Fruit fly (Drosophila melanogaster): Measurements from ENCODE around the gene lsn.

Gene lsn

dm6 chr3R:21856873-21857243 lies 8.1 kb upstream of the lsn start:
- TF ChIP-seq D1 (tag; optimal IDR thresholded peaks at IDR 0.05) (no peak), Pif1B (GFP tag; optimal IDR thresholded peaks at IDR 0.05) (no peak), CG14655 (GFP tag; optimal IDR thresholded peaks at IDR 0.05) (no peak), rn (GFP tag; IDR thresholded peaks at IDR 0.05) (no peak), Ets98B (GFP tag; IDR thresholded peaks at IDR 0.05) (no peak), EcR (GFP tag; optimal IDR thresholded peaks at IDR 0.05) (no peak), fd96Ca (GFP tag; IDR thresholded peaks at IDR 0.05) (no peak), Pif1A (GFP tag; optimal IDR thresholded peaks at IDR 0.05) (no peak), CG12605 (GFP tag; IDR thresholded peaks at IDR 0.05) (no peak), CG8159 (tag; optimal IDR thresholded peaks at IDR 0.05) (no peak), CG32121 (GFP tag; IDR thresholded peaks at IDR 0.05) (no peak), CG8301 (tag; optimal IDR thresholded peaks at IDR 0.05) (no peak), CG10348 (GFP tag; IDR thresholded peaks at IDR 0.05) (no peak), CG4496 (GFP tag; IDR thresholded peaks at IDR 0.05) (no peak), CG17806 (tag; optimal IDR thresholded peaks at IDR 0.05) (no peak)

DNA sequence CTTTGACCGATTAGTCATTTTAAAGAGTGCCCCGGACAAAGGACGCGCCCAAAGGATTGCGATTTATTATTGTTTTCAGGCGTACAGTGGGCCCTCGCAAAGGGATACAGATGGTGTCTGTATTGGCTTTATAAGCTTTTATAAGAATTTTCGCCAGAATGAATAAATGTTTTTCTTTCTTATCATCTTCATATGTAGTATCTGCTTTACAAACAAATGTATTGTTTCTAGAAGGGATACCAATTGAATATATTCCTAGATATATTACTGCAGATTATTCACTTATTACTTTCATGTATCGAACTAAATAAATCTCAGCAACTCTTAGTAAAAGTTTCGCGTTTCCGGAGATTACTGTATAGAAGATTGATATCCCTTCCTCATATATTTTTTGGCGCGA lies 7.5 kb upstream of the lsn start:
- TF ChIP-seq CG14655 (GFP tag; optimal IDR thresholded peaks at IDR 0.05) (peak; percentile 0), CG8159 (tag; optimal IDR thresholded peaks at IDR 0.05) (peak; percentile 30), CG4496 (GFP tag; IDR thresholded peaks at IDR 0.05) (no peak), EcR (GFP tag; optimal IDR thresholded peaks at IDR 0.05) (no peak)

DNA sequence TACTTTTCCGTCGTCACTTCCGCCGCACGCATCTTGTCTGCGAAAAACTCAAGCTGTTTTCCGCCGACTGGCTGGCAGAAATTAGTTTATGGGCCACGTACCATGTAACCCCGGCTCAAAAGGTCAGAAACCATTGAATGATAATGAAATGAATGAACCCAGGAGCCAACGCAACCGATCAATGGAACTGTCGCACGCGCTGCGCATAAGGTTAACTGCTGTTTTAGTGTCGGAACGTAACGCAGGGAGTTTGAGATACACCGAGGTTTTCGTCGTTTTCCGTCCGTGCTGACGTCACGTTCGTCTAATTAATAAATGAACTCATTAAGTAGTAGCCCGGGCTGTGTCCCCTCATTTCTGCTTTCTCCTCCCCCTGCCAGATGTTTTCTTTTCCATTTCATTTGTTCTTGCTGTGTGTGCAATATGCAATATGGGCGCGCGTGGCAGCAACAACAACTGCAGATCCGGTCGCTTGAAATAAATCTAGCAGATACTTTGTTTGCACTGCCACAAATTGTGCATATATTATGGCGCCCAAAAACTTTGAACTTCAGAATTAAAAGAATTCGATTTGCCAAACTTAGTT lies 6.6 kb upstream of the lsn start:
- TF ChIP-seq CG9948 (tag; optimal IDR thresholded peaks at IDR 0.05) (peak; percentile 8), rn (GFP tag; IDR thresholded peaks at IDR 0.05) (no peak), Snoo (tag; optimal IDR thresholded peaks at IDR 0.05) (no peak), fd96Ca (GFP tag; IDR thresholded peaks at IDR 0.05) (no peak)

DNA sequence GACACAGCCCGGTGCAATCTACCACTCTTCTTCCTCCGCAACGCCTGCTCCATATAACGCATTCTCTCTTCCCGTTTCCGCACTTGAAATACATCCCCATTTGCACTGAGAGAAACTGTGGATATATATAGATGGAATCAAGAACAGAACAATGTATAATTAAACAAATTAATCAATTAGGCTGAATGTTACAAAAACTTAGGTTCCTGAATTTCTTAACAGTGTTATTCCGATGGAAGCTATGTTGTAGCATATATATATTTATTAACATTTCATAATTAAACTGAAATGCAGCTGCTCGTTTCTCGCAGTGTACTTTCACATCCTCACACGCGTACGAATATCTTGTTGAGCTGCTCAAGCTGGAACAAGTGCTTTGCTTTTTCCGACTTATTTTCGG lies 5.5 kb upstream of the lsn start:
- peak; percentile 70 for TF ChIP-seq CG34367 (tag; optimal IDR thresholded peaks at IDR 0.05)
- TF ChIP-seq CG14655 (GFP tag; optimal IDR thresholded peaks at IDR 0.05): peak; percentile 72
- TF ChIP-seq CG4496 (GFP tag; IDR thresholded peaks at IDR 0.05): peak; percentile 82
- peak; percentile 48; the same call in 1 of the 2 replicates for TF ChIP-seq CG32121 (GFP tag; IDR thresholded peaks at IDR 0.05)
- peak; percentile 61 for TF ChIP-seq CG13204 (GFP tag; optimal IDR thresholded peaks at IDR 0.05)
- TF ChIP-seq gl (tag; optimal IDR thresholded peaks at IDR 0.05): peak; percentile 28
- peak; percentile 84 for TF ChIP-seq CG15710 (tag; optimal IDR thresholded peaks at IDR 0.05)
- peak; percentile 0 for TF ChIP-seq EcR (GFP tag; optimal IDR thresholded peaks at IDR 0.05)
- TF ChIP-seq CG10348 (GFP tag; IDR thresholded peaks at IDR 0.05): no peak
- no peak for TF ChIP-seq D1 (tag; optimal IDR thresholded peaks at IDR 0.05)
- peak; percentile 80 for TF ChIP-seq CG8301 (tag; optimal IDR thresholded peaks at IDR 0.05)
- peak; percentile 83 for TF ChIP-seq Pif1B (GFP tag; optimal IDR thresholded peaks at IDR 0.05)
- TF ChIP-seq CG8159 (tag; optimal IDR thresholded peaks at IDR 0.05): peak; percentile 85
- TF ChIP-seq Pif1A (GFP tag; optimal IDR thresholded peaks at IDR 0.05): peak; percentile 87
- 0 out of 3 replicates have a peak, but pooled peaks have one; percentile 29 for TF ChIP-seq fd96Ca (GFP tag; IDR thresholded peaks at IDR 0.05)
- peak; percentile 68; the same call in 1 of the 2 replicates for TF ChIP-seq rn (GFP tag; IDR thresholded peaks at IDR 0.05)
- TF ChIP-seq CG9948 (tag; optimal IDR thresholded peaks at IDR 0.05): peak; percentile 74
- 0 out of 2 replicates have a peak, but pooled peaks have one; percentile 58 for TF ChIP-seq CG12605 (GFP tag; IDR thresholded peaks at IDR 0.05)
- TF ChIP-seq Snoo (tag; optimal IDR thresholded peaks at IDR 0.05): peak; percentile 93
- peak; percentile 66 for TF ChIP-seq CG17806 (tag; optimal IDR thresholded peaks at IDR 0.05)
- TF ChIP-seq Ets98B (GFP tag; IDR thresholded peaks at IDR 0.05): peak; percentile 71

dm6 chr3R:21862137-21862850 lies 2.7 kb upstream of the lsn start:
- TF ChIP-seq CG14655 (GFP tag; optimal IDR thresholded peaks at IDR 0.05): peak; percentile 85
- TF ChIP-seq gl (tag; optimal IDR thresholded peaks at IDR 0.05): no peak
- TF ChIP-seq CG15710 (tag; optimal IDR thresholded peaks at IDR 0.05): no peak
- peak; percentile 91 for TF ChIP-seq CG8301 (tag; optimal IDR thresholded peaks at IDR 0.05)
- no peak; the same call in none of the 3 replicates for TF ChIP-seq fd96Ca (GFP tag; IDR thresholded peaks at IDR 0.05)
- peak; percentile 16 for TF ChIP-seq CG9948 (tag; optimal IDR thresholded peaks at IDR 0.05)
- peak; percentile 94 for TF ChIP-seq CG4496 (GFP tag; IDR thresholded peaks at IDR 0.05)
- TF ChIP-seq CG13204 (GFP tag; optimal IDR thresholded peaks at IDR 0.05): no peak
- TF ChIP-seq CG8159 (tag; optimal IDR thresholded peaks at IDR 0.05): peak; percentile 8
- peak; percentile 86 for TF ChIP-seq CG12605 (GFP tag; IDR thresholded peaks at IDR 0.05)
- TF ChIP-seq rn (GFP tag; IDR thresholded peaks at IDR 0.05): peak; percentile 79
- TF ChIP-seq Pif1B (GFP tag; optimal IDR thresholded peaks at IDR 0.05): peak; percentile 41
- TF ChIP-seq CG32121 (GFP tag; IDR thresholded peaks at IDR 0.05): peak; percentile 93
- peak; percentile 94 for TF ChIP-seq Ets98B (GFP tag; IDR thresholded peaks at IDR 0.05)
- peak; percentile 78 for TF ChIP-seq CG10348 (GFP tag; IDR thresholded peaks at IDR 0.05)
- TF ChIP-seq Pif1A (GFP tag; optimal IDR thresholded peaks at IDR 0.05): peak; percentile 73
- TF ChIP-seq CG17806 (tag; optimal IDR thresholded peaks at IDR 0.05): peak; percentile 21

DNA sequence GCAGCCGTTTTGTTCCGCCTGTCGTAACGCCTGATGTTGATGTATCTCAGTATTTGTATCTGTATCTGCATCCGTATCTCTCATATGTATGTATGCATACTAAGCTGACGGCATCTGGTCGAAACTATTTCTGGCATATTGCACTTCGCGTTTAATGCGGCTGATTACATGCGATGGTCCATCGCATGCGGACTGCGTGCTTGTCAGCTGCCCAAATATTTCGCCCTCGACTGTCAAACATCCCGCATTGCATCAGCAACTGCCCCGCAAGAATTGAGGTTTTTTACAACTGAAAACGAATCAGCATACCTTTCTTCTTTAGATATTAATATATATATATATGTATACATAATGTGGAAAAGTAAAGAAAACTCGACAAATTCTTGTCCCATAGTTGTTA lies 2.1 kb upstream of the lsn start:
- TF ChIP-seq CG14655 (GFP tag; optimal IDR thresholded peaks at IDR 0.05) (peak; percentile 41), CG15710 (tag; optimal IDR thresholded peaks at IDR 0.05) (no peak)
